Worm (Caenorhabditis elegans) whole organism, L3 larva: ENCODE measurements around the gene T16A1.2.

ENCODE experiments used
- ZK546.5 ChIP-seq: sonication (generic microtip); optimal IDR thresholded peaks from 2 replicates; lab custom pipeline; 2017; ENCODE audit warnings: missing biosample characterization, missing genetic modification characterization
- ama-1 ChIP-seq: fragments of 150-350 bp; optimal IDR thresholded peaks from 2 replicates; lab custom pipeline; 2018
- ceh-28 ChIP-seq: fragments of 150-350 bp; optimal IDR thresholded peaks from 2 replicates; lab custom pipeline; 2014; ENCODE audit warnings: missing biosample characterization, missing genetic modification reagents, missing genetic modification characterization
- ceh-9 ChIP-seq: sonication (generic microtip); optimal IDR thresholded peaks from 2 replicates; lab custom pipeline; 2018; ENCODE audit warnings: missing biosample characterization, missing genetic modification characterization
- fkh-10 ChIP-seq: sonication (generic microtip); optimal IDR thresholded peaks from 2 replicates; lab custom pipeline; 2017; ENCODE audit warnings: missing biosample characterization, missing genetic modification reagents, missing genetic modification characterization
- fos-1 ChIP-seq: fragments of 150-350 bp; optimal IDR thresholded peaks from 2 replicates; lab custom pipeline; 2014; ENCODE audit warnings: missing biosample characterization, missing genetic modification characterization
- mdl-1 ChIP-seq: fragments of 150-350 bp; optimal IDR thresholded peaks from 2 replicates; lab custom pipeline; 2014; ENCODE audit warnings: missing biosample characterization, missing genetic modification characterization
- nhr-237 ChIP-seq: fragments of 150-350 bp; optimal IDR thresholded peaks from 2 replicates; lab custom pipeline; 2014; ENCODE audit warnings: missing biosample characterization, missing genetic modification characterization
- unc-62 ChIP-seq: fragments of 150-350 bp; sonication (generic microtip); optimal IDR thresholded peaks from 4 replicates; lab custom pipeline; 2014; ENCODE audit warnings: missing biosample characterization, missing genetic modification reagents, missing genetic modification characterization

- TF ChIP-seq ceh-9 (tag; lab: Kevin White, UChicago) (no peak), fos-1 (tag; lab: Kevin White, UChicago) (no peak), mdl-1 (tag; lab: Kevin White, UChicago) (no peak), ZK546.5 (tag; lab: Kevin White, UChicago) (no peak), fkh-10 (no peak), unc-62 (GFP tag; lab: Kevin White, UChicago) (no peak), ceh-28 (tag; lab: Kevin White, UChicago) (no peak), ama-1 (lab: Kevin White, UChicago) (no peak), nhr-237 (tag; lab: Kevin White, UChicago) (no peak)
Measured at ce11 chrII:2087206-2087605, 8.2 kb upstream of the T16A1.2 start.
